Worm (Caenorhabditis elegans): Measurements from ENCODE around the gene T02B11.8.

DNA sequence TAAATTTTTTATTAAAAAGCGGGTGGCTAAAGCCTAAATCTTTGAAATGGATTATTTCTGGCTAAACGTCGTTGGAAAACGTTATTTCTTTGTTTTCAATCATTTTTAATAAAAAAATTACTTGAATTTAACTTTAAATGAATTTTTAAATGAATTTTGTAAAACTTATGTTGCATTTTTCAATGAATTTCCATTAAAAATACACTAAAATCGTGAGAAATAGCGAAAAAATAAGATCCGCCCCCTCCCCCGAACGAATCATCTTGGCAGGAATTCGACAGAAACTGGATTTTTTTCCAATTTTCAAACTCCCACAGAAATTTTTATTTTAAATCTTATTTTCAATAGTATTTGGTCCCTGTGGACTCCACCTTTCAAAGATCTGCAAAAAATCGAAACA, 704 bp upstream of the T02B11.8 start, which contains the start of gene srg-53:
- TF ChIP-seq lin-11 (tag; optimal IDR thresholded peaks at IDR 0.05) (no peak), lin-13 (GFP tag; optimal IDR thresholded peaks at IDR 0.05) (no peak)
